Worm (Caenorhabditis elegans) whole organism, late embryonic: ENCODE measurements around the gene F54F2.14.

Experiments
- T23F11.4 ChIP-seq: fragments of 200-800 bp; sonication (Bioruptor generic); optimal IDR thresholded peaks from 2 replicates; lab custom pipeline; 2018; ENCODE audit warnings: mild to moderate bottlenecking, missing genetic modification characterization, missing compliant biosample characterization
- ama-1 ChIP-seq: fragments of 150-350 bp; optimal IDR thresholded peaks from 2 replicates; lab custom pipeline; 2014
- ceh-19 ChIP-seq: fragments of 200-800 bp; sonication (Bioruptor generic); optimal IDR thresholded peaks from 2 replicates; lab custom pipeline; 2018; ENCODE audit warnings: mild to moderate bottlenecking, missing genetic modification characterization, missing compliant biosample characterization
- fkh-10 ChIP-seq: fragments of 150-350 bp; optimal IDR thresholded peaks from 2 replicates; lab custom pipeline; 2014; ENCODE audit warnings: missing biosample characterization, missing genetic modification reagents, missing genetic modification characterization
- mec-3 ChIP-seq: sonication (generic microtip); optimal IDR thresholded peaks from 2 replicates; lab custom pipeline; 2016; ENCODE audit warnings: borderline replicate concordance, missing genetic modification characterization, missing compliant biosample characterization
- pha-4 ChIP-seq: fragments of 150-350 bp; optimal IDR thresholded peaks from 2 replicates; lab custom pipeline; 2018; ENCODE audit warnings: missing biosample characterization, missing genetic modification reagents, missing genetic modification characterization
- sdc-2 ChIP-seq: sonication (generic microtip); optimal IDR thresholded peaks from 2 replicates; lab custom pipeline; 2016; ENCODE audit warnings: missing genotype, missing genetic modification characterization, missing compliant biosample characterization

- TF ChIP-seq ama-1 (lab: Kevin White, UChicago) = no peak
- TF ChIP-seq ceh-19 = no peak
- TF ChIP-seq T23F11.4 (GFP tag; lab: Kevin White, UChicago) = no peak
- TF ChIP-seq fkh-10 (GFP tag; lab: Kevin White, UChicago) = no peak
- no peak for TF ChIP-seq sdc-2 (tag; lab: Kevin White, UChicago)
- no peak for TF ChIP-seq mec-3 (tag; lab: Kevin White, UChicago)
- TF ChIP-seq pha-4 (tag; lab: Kevin White, UChicago) = no peak
Observed at ce11 chrIII:8782744-8783143, 8.6 kb upstream of the F54F2.14 start.
